Fruit fly (Drosophila melanogaster) whole organism, embryonic: Measurements from ENCODE around the gene Or7a.

Experiments used
- Atf-2 ChIP-seq: fragments of 200-800 bp; sonication (Bioruptor generic); optimal IDR thresholded peaks from 2 replicates; lab custom pipeline; 2016; ENCODE audit warnings: missing biosample characterization, missing genetic modification characterization
- Bgb ChIP-seq: fragments of 200-800 bp; sonication (Bioruptor generic); IDR thresholded peaks from 2 replicates; pipeline ENCODE4 v1.3.6; 2022; ENCODE audit warnings: missing biosample characterization, missing genetic modification characterization; ENCODE audit not compliant: partially characterized antibody
- CG10267 ChIP-seq: fragments of 200-800 bp; sonication (Bioruptor generic); optimal IDR thresholded peaks from 2 replicates; lab custom pipeline; 2018; ENCODE audit warnings: missing biosample characterization, mild to moderate bottlenecking, missing genetic modification characterization, moderate library complexity
- CG10366 ChIP-seq: fragments of 200-800 bp; sonication (Bioruptor generic); IDR thresholded peaks from 2 replicates; pipeline ENCODE4 v1.3.6; 2022; ENCODE audit warnings: missing biosample characterization, missing genetic modification characterization
- CG11247 ChIP-seq: fragments of 200-800 bp; sonication (Bioruptor generic); IDR thresholded peaks from 2 replicates; pipeline ENCODE4 v1.3.6; 2022; ENCODE audit warnings: missing biosample characterization, missing genetic modification characterization
- CG11504 ChIP-seq: fragments of 200-800 bp; sonication (Bioruptor generic); optimal IDR thresholded peaks from 3 replicates; lab custom pipeline; 2019; ENCODE audit warnings: missing biosample characterization, mild to moderate bottlenecking, missing genetic modification characterization, moderate library complexity
- CG11723 ChIP-seq: fragments of 200-800 bp; sonication (Bioruptor generic); optimal IDR thresholded peaks from 2 replicates; lab custom pipeline; 2017; ENCODE audit warnings: missing biosample characterization, mild to moderate bottlenecking, missing genetic modification characterization
- CG14441 ChIP-seq: fragments of 200-800 bp; sonication (Bioruptor generic); IDR thresholded peaks from 2 replicates; pipeline ENCODE4 v1.3.6; 2022; ENCODE audit warnings: missing biosample characterization, missing genetic modification characterization
- CG16813 ChIP-seq: fragments of 200-800 bp; sonication (Bioruptor generic); IDR thresholded peaks from 3 replicates; pipeline ENCODE4 v1.3.6; 2022; ENCODE audit warnings: missing biosample characterization, missing genetic modification characterization; ENCODE audit not compliant: partially characterized antibody
- CG2678 ChIP-seq: fragments of 200-800 bp; sonication (Bioruptor generic); optimal IDR thresholded peaks from 3 replicates; lab custom pipeline; 2019; ENCODE audit warnings: missing biosample characterization, mild to moderate bottlenecking, missing genetic modification characterization, moderate library complexity
- CG3163 ChIP-seq: fragments of 200-800 bp; sonication (Bioruptor generic); optimal IDR thresholded peaks from 3 replicates; lab custom pipeline; 2016; ENCODE audit warnings: missing biosample characterization, missing genetic modification characterization
- CG4424 ChIP-seq: fragments of 200-800 bp; sonication (Bioruptor generic); optimal IDR thresholded peaks from 3 replicates; lab custom pipeline; 2016; ENCODE audit warnings: missing biosample characterization, missing genetic modification characterization
- CG6654 ChIP-seq: fragments of 200-800 bp; sonication (Bioruptor generic); optimal IDR thresholded peaks from 2 replicates; lab custom pipeline; 2017; ENCODE audit warnings: missing biosample characterization, mild to moderate bottlenecking, missing genetic modification characterization
- CG7839 ChIP-seq: fragments of 200-800 bp; sonication (Bioruptor generic); optimal IDR thresholded peaks from 3 replicates; lab custom pipeline; 2018; ENCODE audit warnings: missing biosample characterization, mild to moderate bottlenecking, missing genetic modification characterization, moderate library complexity
- CG9727 ChIP-seq: fragments of 200-800 bp; sonication (Bioruptor generic); optimal IDR thresholded peaks from 3 replicates; lab custom pipeline; 2017; ENCODE audit warnings: missing biosample characterization, mild to moderate bottlenecking, missing genetic modification characterization
- D ChIP-seq, 2 experiments: fragments of 200-800 bp in 1 of 2; fragments of >200 bp in 1 of 2; sonication (Bioruptor generic) in 1 of 2; optimal IDR thresholded peaks; 2 replicates in 1 of 2; 3 replicates in 1 of 2; lab custom pipeline; 2017; ENCODE audit warnings: mild to moderate bottlenecking in 1 of 2, missing biosample characterization in 1 of 2, missing genetic modification characterization in 1 of 2, missing genetic modification reagents in 1 of 2
- Dad ChIP-seq: fragments of 200-800 bp; sonication (Bioruptor generic); optimal IDR thresholded peaks from 3 replicates; lab custom pipeline; 2016; ENCODE audit warnings: missing biosample characterization, missing genetic modification characterization
- Doc2 ChIP-seq: fragments of 200-800 bp; sonication (Bioruptor generic); IDR thresholded peaks from 2 replicates; pipeline ENCODE4 v1.3.6; 2022; ENCODE audit warnings: missing biosample characterization, missing genetic modification characterization
- Drgx ChIP-seq: fragments of 200-800 bp; sonication (Bioruptor generic); IDR thresholded peaks from 2 replicates; pipeline ENCODE4 v1.3.6; 2022; ENCODE audit warnings: missing biosample characterization, missing genetic modification characterization
- MTF-1 ChIP-seq: fragments of 200-800 bp; sonication (Bioruptor generic); optimal IDR thresholded peaks from 2 replicates; lab custom pipeline; 2018; ENCODE audit warnings: missing biosample characterization, mild to moderate bottlenecking, missing genetic modification characterization, borderline replicate concordance
- Mrtf ChIP-seq: fragments of 200-800 bp; sonication (Bioruptor generic); IDR thresholded peaks from 3 replicates; pipeline ENCODE4 v1.3.6; 2022; ENCODE audit warnings: missing biosample characterization, missing genetic modification characterization
- Rx ChIP-seq: fragments of 200-800 bp; sonication (Bioruptor generic); IDR thresholded peaks from 2 replicates; pipeline ENCODE4 v1.3.6; 2022; ENCODE audit warnings: missing biosample characterization, missing genetic modification characterization
- ara ChIP-seq: fragments of 200-800 bp; sonication (Bioruptor generic); IDR thresholded peaks from 2 replicates; pipeline ENCODE4 v1.3.6; 2022; ENCODE audit warnings: missing biosample characterization, missing genetic modification characterization
- cad ChIP-seq: fragments of >200 bp; optimal IDR thresholded peaks from 2 replicates; lab custom pipeline; 2017; ENCODE audit warnings: missing biosample characterization, missing genetic modification characterization
- cas ChIP-seq: fragments of 200-800 bp; sonication (Bioruptor generic); IDR thresholded peaks from 2 replicates; pipeline ENCODE4 v1.3.6; 2022; ENCODE audit warnings: missing biosample characterization, missing genetic modification characterization
- caup ChIP-seq: fragments of 200-800 bp; sonication (Bioruptor generic); optimal IDR thresholded peaks from 3 replicates; lab custom pipeline; 2017; ENCODE audit warnings: missing biosample characterization, mild to moderate bottlenecking, missing genetic modification characterization, moderate library complexity; ENCODE audit not compliant: severe bottlenecking
- cg ChIP-seq: fragments of 200-800 bp; sonication (Bioruptor generic); optimal IDR thresholded peaks from 3 replicates; lab custom pipeline; 2019; ENCODE audit warnings: missing biosample characterization, mild to moderate bottlenecking, missing genetic modification characterization, moderate library complexity
- chn ChIP-seq: fragments of 200-800 bp; sonication (Bioruptor generic); optimal IDR thresholded peaks from 2 replicates; lab custom pipeline; 2016; ENCODE audit warnings: missing biosample characterization, missing genetic modification characterization
- crol ChIP-seq: fragments of 200-800 bp; sonication (Bioruptor generic); IDR thresholded peaks from 2 replicates; pipeline ENCODE4 v1.3.6; 2022; ENCODE audit warnings: missing biosample characterization, missing genetic modification characterization
- gce ChIP-seq: fragments of 200-800 bp; sonication (Bioruptor generic); IDR thresholded peaks from 3 replicates; pipeline ENCODE4 v1.3.6; 2022; ENCODE audit warnings: missing biosample characterization, missing genetic modification characterization
- lmd ChIP-seq: fragments of 200-800 bp; sonication (Bioruptor generic); IDR thresholded peaks from 2 replicates; pipeline ENCODE4 v1.3.6; 2022; ENCODE audit warnings: missing biosample characterization, missing genetic modification characterization
- lov ChIP-seq, 2 experiments: fragments of 200-800 bp in 1 of 2; fragments of >200 bp in 1 of 2; sonication (Bioruptor generic) in 1 of 2; IDR thresholded peaks in 1 of 2; optimal IDR thresholded peaks in 1 of 2; 2 replicates in 1 of 2; 3 replicates in 1 of 2; pipeline versions ENCODE4 v1.3.6 to Lab custom; 2017 to 2022; ENCODE audit warnings: missing biosample characterization in 1 of 2, missing genetic modification characterization in 1 of 2
- pan ChIP-seq, 4 experiments: fragments of >200 bp in 3 of 4; fragments of 200-800 bp in 1 of 4; sonication (Bioruptor generic) in 1 of 4; optimal IDR thresholded peaks in 3 of 4; IDR thresholded peaks in 1 of 4; 2 replicates each; pipeline versions ENCODE4 v1.3.6 to Lab custom; 2017 to 2022; ENCODE audit warnings: missing biosample characterization in 2 of 4, missing genetic modification characterization in 2 of 4, mixed read lengths in 1 of 4
- pita ChIP-seq: fragments of 200-800 bp; sonication (Bioruptor generic); optimal IDR thresholded peaks from 2 replicates; lab custom pipeline; 2017; ENCODE audit warnings: missing biosample characterization, mild to moderate bottlenecking, missing genetic modification characterization
- run ChIP-seq: fragments of 200-800 bp; sonication (Bioruptor generic); optimal IDR thresholded peaks from 3 replicates; lab custom pipeline; 2018; ENCODE audit warnings: missing biosample characterization, mild to moderate bottlenecking, missing genetic modification characterization
- sens ChIP-seq: fragments of 200-800 bp; sonication (Bioruptor generic); peaks from one replicate; lab custom pipeline; 2016; ENCODE audit warnings: missing biosample characterization, missing genetic modification characterization
- stwl ChIP-seq: fragments of 200-800 bp; sonication (Bioruptor generic); optimal IDR thresholded peaks from 3 replicates; lab custom pipeline; 2018; ENCODE audit warnings: missing biosample characterization, mild to moderate bottlenecking, missing genetic modification characterization, moderate library complexity
- trh ChIP-seq: fragments of 200-800 bp; sonication (Bioruptor generic); optimal IDR thresholded peaks from 2 replicates; lab custom pipeline; 2016; ENCODE audit warnings: missing biosample characterization, missing genetic modification characterization
- ttk ChIP-seq: fragments of 200-800 bp; sonication (Bioruptor generic); IDR thresholded peaks from 2 replicates; pipeline ENCODE4 v2.1.2; 2022; ENCODE audit warnings: missing biosample characterization, missing genetic modification characterization
- wor ChIP-seq: fragments of 200-800 bp; sonication (Bioruptor generic); IDR thresholded peaks from 2 replicates; pipeline ENCODE4 v1.3.6; 2022; ENCODE audit warnings: missing biosample characterization, missing genetic modification characterization
- zen ChIP-seq: fragments of 200-800 bp; sonication (Bioruptor generic); optimal IDR thresholded peaks from 3 replicates; lab custom pipeline; 2018; ENCODE audit warnings: missing biosample characterization, mild to moderate bottlenecking, missing genetic modification characterization, moderate library complexity

Or7a gene

DNA sequence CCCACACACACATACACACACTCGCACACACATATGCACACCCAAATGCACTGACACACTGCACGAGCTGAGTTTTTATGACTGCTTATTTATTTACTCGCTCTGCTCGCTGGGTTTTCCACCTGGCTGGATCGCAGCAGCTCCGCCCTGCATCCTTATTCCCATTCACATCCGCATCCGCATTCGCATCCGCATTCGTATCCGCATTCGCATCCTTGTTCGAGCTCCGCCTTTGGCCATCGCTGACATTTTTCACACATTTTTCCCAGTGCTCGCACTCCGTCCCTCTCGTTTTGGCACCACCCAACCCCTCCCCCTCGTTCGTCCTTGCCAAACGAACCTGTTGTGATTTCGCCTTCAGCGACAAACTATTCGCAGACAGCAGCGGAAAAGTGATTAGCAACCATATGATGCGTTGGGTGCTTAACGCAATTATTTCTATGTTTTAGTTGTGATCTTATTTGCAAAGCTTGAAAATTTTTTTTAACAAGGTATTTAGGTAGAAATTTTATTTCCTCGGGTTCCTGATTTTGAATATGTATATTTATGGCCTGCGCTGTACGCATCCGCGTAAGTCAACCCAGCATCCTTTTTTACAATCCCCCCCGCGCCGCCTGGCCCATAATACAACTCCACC, 45.7 kb upstream of the Or7a start (continued):
- TF ChIP-seq CG3163 (GFP tag; lab: Kevin White, UChicago), result no peak
- TF ChIP-seq CG14441 (GFP tag; lab: Robert Waterston, UW), result 0 out of 2 replicates have a peak, but pooled peaks have one; percentile 27
- TF ChIP-seq Rx, result 0 out of 2 replicates have a peak, but pooled peaks have one; percentile 14
- no peak for TF ChIP-seq lov (optimal IDR thresholded peaks at IDR 0.05; lab: Kevin White, UChicago)
- no peak for TF ChIP-seq lov (GFP tag; IDR thresholded peaks at IDR 0.05; lab: Robert Waterston, UW)
- no peak for TF ChIP-seq cas (GFP tag; lab: Robert Waterston, UW)
- TF ChIP-seq CG4424, result peak; percentile 5
- no peak for TF ChIP-seq pan (optimal IDR thresholded peaks at IDR 0.05; lab: Kevin White, UChicago)
- peak in 1 of 2 experiments; percentile 34 for TF ChIP-seq pan (GFP tag; optimal IDR thresholded peaks at IDR 0.05 in 1 of 2, IDR thresholded peaks at IDR 0.05 in 1 of 2)
- no peak for TF ChIP-seq trh (GFP tag; lab: Kevin White, UChicago)
- peak; percentile 41 for TF ChIP-seq CG11504 (tag; lab: Kevin White, UChicago)
- no peak for TF ChIP-seq Dad
- peak; percentile 62; the same call in 1 of the 2 replicates for TF ChIP-seq Drgx (GFP tag; lab: Robert Waterston, UW)
- no peak for TF ChIP-seq D (optimal IDR thresholded peaks at IDR 0.05; lab: Kevin White, UChicago)
- no peak for TF ChIP-seq D (GFP tag; optimal IDR thresholded peaks at IDR 0.05; lab: Kevin White, UChicago)
- peak; percentile 58; the same call in 1 of the 2 replicates for TF ChIP-seq ara (GFP tag; lab: Robert Waterston, UW)
- no peak for TF ChIP-seq MTF-1
- TF ChIP-seq Doc2 (GFP tag; lab: Robert Waterston, UW), result no peak
- TF ChIP-seq CG10366, result 0 out of 2 replicates have a peak, but pooled peaks have one; percentile 7
- TF ChIP-seq cg, result peak; percentile 24
- TF ChIP-seq lmd (GFP tag; lab: Robert Waterston, UW), result no peak
- no peak for TF ChIP-seq ttk (GFP tag; lab: Robert Waterston, UW)
- TF ChIP-seq Mrtf, result no peak
- TF ChIP-seq caup, result no peak
- TF ChIP-seq wor, result no peak
- peak; percentile 31 for TF ChIP-seq CG2678 (tag; lab: Kevin White, UChicago)
- TF ChIP-seq CG9727, result peak; percentile 48
- peak; percentile 37 for TF ChIP-seq CG7839 (tag; lab: Kevin White, UChicago)
- TF ChIP-seq gce (GFP tag; lab: Robert Waterston, UW), result no peak
- TF ChIP-seq run (tag; lab: Kevin White, UChicago), result no peak
- TF ChIP-seq chn (GFP tag; lab: Kevin White, UChicago), result peak; percentile 7

DNA sequence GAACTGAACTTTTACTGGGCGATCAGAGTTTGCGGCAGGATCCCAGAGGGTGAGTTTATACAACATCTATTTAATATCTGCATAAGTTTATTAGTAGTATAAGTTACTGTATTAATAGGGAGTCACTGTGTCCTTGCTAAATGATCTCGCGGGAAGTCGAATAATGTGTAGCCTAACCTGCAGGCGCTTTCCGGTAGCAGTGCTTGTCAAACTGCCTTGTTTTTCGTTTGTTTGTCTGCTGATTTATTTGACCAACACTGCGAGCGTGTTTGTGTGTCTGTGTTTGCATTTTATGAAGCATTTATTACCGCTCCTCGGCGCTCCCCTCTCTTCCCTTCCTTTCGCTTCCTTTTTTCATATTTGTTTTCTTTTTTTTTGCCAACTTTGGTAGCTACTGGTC, 45.1 kb upstream of the Or7a start:
- TF ChIP-seq cg (peak; percentile 39), sens (GFP tag; lab: Kevin White, UChicago) (peak; percentile 50), CG6654 (peak; percentile 98), Bgb (no peak), Atf-2 (GFP tag; lab: Kevin White, UChicago) (no peak), pita (GFP tag; lab: Kevin White, UChicago) (peak; percentile 41), zen (tag; lab: Kevin White, UChicago) (peak; percentile 7), CG11723 (GFP tag; lab: Kevin White, UChicago) (no peak), CG11247 (no peak), cad (GFP tag; lab: Kevin White, UChicago) (peak; percentile 93), crol (GFP tag; lab: Robert Waterston, UW) (0 out of 2 replicates have a peak, but pooled peaks have one; percentile 27), stwl (tag; lab: Kevin White, UChicago) (peak; percentile 36), CG16813 (GFP tag; lab: Robert Waterston, UW) (0 out of 3 replicates have a peak, but pooled peaks have one; percentile 36), CG10267 (tag; lab: Kevin White, UChicago) (peak; percentile 22)
- TF ChIP-seq, all 482 proteins: peak for 10
